Worm (Caenorhabditis elegans) whole organism, midembryonic: ENCODE results near the gene C10G8.4.

Experiments
- T22C8.4 ChIP-seq: fragments of 200-800 bp; sonication (Bioruptor generic); IDR thresholded peaks from 2 replicates; pipeline ENCODE4 v1.3.6; 2022; ENCODE audit warnings: missing genetic modification characterization, missing compliant biosample characterization
- flt-1 ChIP-seq: fragments of 200-800 bp; sonication (Bioruptor generic); IDR thresholded peaks from 2 replicates; pipeline ENCODE4 v1.3.6; 2022; ENCODE audit warnings: missing genetic modification characterization, missing compliant biosample characterization

ce11 chrV:5311635-5312034 is at the start of gene C10G8.4:
- TF ChIP-seq T22C8.4 (GFP tag; lab: Robert Waterston, UW) (no peak), flt-1 (GFP tag; lab: Robert Waterston, UW) (no peak)
